Worm (Caenorhabditis elegans) whole organism, L4/young adult: ENCODE results near the gene dct-1.

Source experiments
- W03F9.2 ChIP-seq: fragments of 150-350 bp; optimal IDR thresholded peaks from 2 replicates; lab custom pipeline; 2014; ENCODE audit warnings: missing biosample characterization, missing genetic modification characterization
- him-1 ChIP-seq: sonication (generic microtip); optimal IDR thresholded peaks from 2 replicates; lab custom pipeline; 2016; ENCODE audit warnings: missing genotype, missing genetic modification reagents, missing genetic modification characterization, missing compliant biosample characterization

- TF ChIP-seq him-1 (tag; lab: Kevin White, UChicago): no peak
- TF ChIP-seq W03F9.2 (tag; lab: Kevin White, UChicago): no peak
These were observed 11.3 kb downstream of the dct-1 start for ce11 chrX:7965449-7965848.
